Worm (Caenorhabditis elegans): Measurements from ENCODE around the gene F59B8.1.
A peak's percentile ranks its signal among the peaks of the same experiment; 100 is the strongest.

The F59B8.1 gene

ce11 chrIV:9469293-9469692 lies 41.2 kb downstream of the F59B8.1 start:
- no peak for TF ChIP-seq ceh-9 (tag; optimal IDR thresholded peaks at IDR 0.05)
- no peak for TF ChIP-seq hlh-13 (GFP tag; optimal IDR thresholded peaks at IDR 0.05)
- TF ChIP-seq ets-4 (tag; optimal IDR thresholded peaks at IDR 0.05) = no peak
- no peak for TF ChIP-seq Y22D7AL.16 (tag; optimal IDR thresholded peaks at IDR 0.05)
- no peak for TF ChIP-seq C08G9.2 (tag; optimal IDR thresholded peaks at IDR 0.05)
- no peak for TF ChIP-seq pqm-1 (tag; optimal IDR thresholded peaks at IDR 0.05)
- TF ChIP-seq ceh-18 (tag; optimal IDR thresholded peaks at IDR 0.05) = no peak
- no peak for TF ChIP-seq dmd-4 (tag; optimal IDR thresholded peaks at IDR 0.05; ENCODE audit: borderline replicate concordance)
- TF ChIP-seq ceh-31 (tag; optimal IDR thresholded peaks at IDR 0.05) = no peak

- TF ChIP-seq odd-2 (tag; optimal IDR thresholded peaks at IDR 0.05) (peak; percentile 68), ceh-9 (tag; optimal IDR thresholded peaks at IDR 0.05) (peak; percentile 74), pha-2 (tag; optimal IDR thresholded peaks at IDR 0.05) (peak; percentile 89), hlh-13 (GFP tag; optimal IDR thresholded peaks at IDR 0.05) (peak; percentile 91), ahr-1 (tag; optimal IDR thresholded peaks at IDR 0.05) (peak; percentile 92), hlh-8 (tag; optimal IDR thresholded peaks at IDR 0.05) (peak; percentile 84), tbx-2 (tag; optimal IDR thresholded peaks at IDR 0.05) (peak; percentile 94), rnt-1 (tag; optimal IDR thresholded peaks at IDR 0.05) (peak; percentile 79), ref-2 (tag; optimal IDR thresholded peaks at IDR 0.05) (peak; percentile 94), nhr-232 (tag; optimal IDR thresholded peaks at IDR 0.05) (peak; percentile 87), ceh-31 (tag; optimal IDR thresholded peaks at IDR 0.05) (peak; percentile 71), sox-2 (GFP tag; IDR thresholded peaks at IDR 0.05) (peak; percentile 92), fkh-10 (GFP tag; optimal IDR thresholded peaks at IDR 0.05) (peak; percentile 0), ceh-30 (tag; optimal IDR thresholded peaks at IDR 0.05) (peak; percentile 19), elt-4 (tag; optimal IDR thresholded peaks at IDR 0.05) (peak; percentile 80), che-1 (tag; optimal IDR thresholded peaks at IDR 0.05) (peak; percentile 95), unc-3 (GFP tag; conservative IDR thresholded peaks at IDR 0.05) (peak; percentile 90), unc-3 (tag; optimal IDR thresholded peaks at IDR 0.05) (peak; percentile 88), ceh-19 (GFP tag; optimal IDR thresholded peaks at IDR 0.05) (peak; percentile 93), C38D4.7 (GFP tag; optimal IDR thresholded peaks at IDR 0.05) (peak; percentile 93), nhr-11 (tag; optimal IDR thresholded peaks at IDR 0.05) (no peak), nfya-1 (tag; optimal IDR thresholded peaks at IDR 0.05) (peak; percentile 50), sox-4 (tag; optimal IDR thresholded peaks at IDR 0.05) (peak; percentile 94), unc-42 (tag; optimal IDR thresholded peaks at IDR 0.05) (peak; percentile 43), sdc-2 (tag; optimal IDR thresholded peaks at IDR 0.05) (peak; percentile 87), hlh-15 (tag; optimal IDR thresholded peaks at IDR 0.05) (peak; percentile 84), lin-11 (tag; optimal IDR thresholded peaks at IDR 0.05) (peak; percentile 93), pax-1 (tag; optimal IDR thresholded peaks at IDR 0.05) (no peak), ceh-22 (tag; optimal IDR thresholded peaks at IDR 0.05) (peak; percentile 17), Y22D7AL.16 (tag; optimal IDR thresholded peaks at IDR 0.05) (peak; percentile 94), ama-1 (optimal IDR thresholded peaks at IDR 0.05) (no peak), hlh-30 (tag; optimal IDR thresholded peaks at IDR 0.05; ENCODE audit: insufficient read depth) (peak; percentile 14), ttx-3 (tag; optimal IDR thresholded peaks at IDR 0.05) (peak; percentile 93), elt-2 (tag; optimal IDR thresholded peaks at IDR 0.05) (peak; percentile 97), F13H6.1 (tag; optimal IDR thresholded peaks at IDR 0.05) (peak; percentile 90), ceh-24 (tag; optimal IDR thresholded peaks at IDR 0.05) (peak; percentile 90), dmd-4 (tag; optimal IDR thresholded peaks at IDR 0.05; ENCODE audit: borderline replicate concordance) (peak; percentile 90), eyg-1 (tag; optimal IDR thresholded peaks at IDR 0.05) (peak; percentile 86), ceh-2 (tag; optimal IDR thresholded peaks at IDR 0.05) (peak; percentile 89), dve-1 (tag; optimal IDR thresholded peaks at IDR 0.05) (peak; percentile 73), fkh-6 (tag; optimal IDR thresholded peaks at IDR 0.05) (peak; percentile 94), hlh-6 (tag; optimal IDR thresholded peaks at IDR 0.05) (peak; percentile 97), fax-1 (tag; optimal IDR thresholded peaks at IDR 0.05) (peak; percentile 97), unc-55 (GFP tag; optimal IDR thresholded peaks at IDR 0.05) (no peak), T23F11.4 (GFP tag; optimal IDR thresholded peaks at IDR 0.05) (peak; percentile 91)
These were observed 49.3 kb downstream of the F59B8.1 start, which contains the start of gene wrt-3 for ce11 chrIV:9477135-9477928. wrt-3 (minus strand) TSS chrIV:9477456.

Data from whole organism, late embryonic.